Worm (Caenorhabditis elegans) whole organism, early embryonic: ENCODE measurements around the gene clec-1.

ENCODE experiments used
- B0310.2 ChIP-seq: sonication (generic microtip); optimal IDR thresholded peaks from 2 replicates; lab custom pipeline; 2016; ENCODE audit warnings: mild to moderate bottlenecking, missing genetic modification characterization, missing compliant biosample characterization
- F13C5.2 ChIP-seq: sonication (generic microtip); optimal IDR thresholded peaks from 2 replicates; lab custom pipeline; 2017; ENCODE audit warnings: mild to moderate bottlenecking, missing genetic modification characterization, inconsistent platforms, missing compliant biosample characterization
- aly-1 ChIP-seq: sonication (generic microtip); optimal IDR thresholded peaks from 2 replicates; lab custom pipeline; 2016; ENCODE audit warnings: missing genetic modification characterization, missing compliant biosample characterization
- ama-1 ChIP-seq: fragments of 150-350 bp; optimal IDR thresholded peaks from 2 replicates; lab custom pipeline; 2014
- ceh-13 ChIP-seq: fragments of 200-800 bp; sonication (Bioruptor generic); optimal IDR thresholded peaks from 2 replicates; lab custom pipeline; 2018; ENCODE audit warnings: mild to moderate bottlenecking, missing genetic modification characterization, missing compliant biosample characterization
- ceh-36 ChIP-seq: sonication (generic microtip); optimal IDR thresholded peaks from 2 replicates; lab custom pipeline; 2016; ENCODE audit warnings: missing genetic modification characterization, inconsistent platforms, missing compliant biosample characterization
- ets-7 ChIP-seq: sonication (generic microtip); optimal IDR thresholded peaks from 2 replicates; lab custom pipeline; 2016; ENCODE audit warnings: missing genotype, missing genetic modification characterization, missing compliant biosample characterization
- flt-1 ChIP-seq: fragments of 200-800 bp; sonication (Bioruptor generic); IDR thresholded peaks from 2 replicates; pipeline ENCODE4 v1.3.6; 2022; ENCODE audit warnings: missing genetic modification characterization, missing compliant biosample characterization
- hmbx-1 ChIP-seq: sonication (generic microtip); optimal IDR thresholded peaks from 2 replicates; lab custom pipeline; 2016; ENCODE audit warnings: mild to moderate bottlenecking, missing genetic modification characterization, missing compliant biosample characterization
- hmg-4 ChIP-seq: fragments of 200-800 bp; sonication (Bioruptor generic); optimal IDR thresholded peaks from 2 replicates; lab custom pipeline; 2018; ENCODE audit warnings: mild to moderate bottlenecking, missing genetic modification characterization, missing compliant biosample characterization
- hnd-1 ChIP-seq: sonication (generic microtip); optimal IDR thresholded peaks from 2 replicates; lab custom pipeline; 2016; ENCODE audit warnings: missing genetic modification characterization, missing compliant biosample characterization
- pes-1 ChIP-seq: fragments of 200-800 bp; sonication (Bioruptor generic); IDR thresholded peaks from 2 replicates; pipeline ENCODE4 v1.3.6; 2022; ENCODE audit warnings: missing genetic modification reagents, missing genetic modification characterization, missing compliant biosample characterization
- scrt-1 ChIP-seq: fragments of 200-800 bp; sonication (Bioruptor generic); IDR thresholded peaks from 2 replicates; pipeline ENCODE4 v1.3.6; 2022; ENCODE audit warnings: missing genetic modification characterization, missing compliant biosample characterization
- sea-1 ChIP-seq: fragments of 200-800 bp; sonication (Bioruptor generic); conservative IDR thresholded peaks from 2 replicates; pipeline ENCODE4 v1.3.6; 2022; ENCODE audit warnings: missing genetic modification characterization, missing compliant biosample characterization
- tbx-11 ChIP-seq: fragments of 200-800 bp; sonication (Bioruptor generic); IDR thresholded peaks from 2 replicates; pipeline ENCODE4 v1.3.6; 2022; ENCODE audit warnings: missing genetic modification characterization, missing compliant biosample characterization
- tbx-37 ChIP-seq: fragments of 200-800 bp; sonication (Bioruptor generic); conservative IDR thresholded peaks from 2 replicates; pipeline ENCODE4 v1.3.6; 2022; ENCODE audit warnings: missing genetic modification reagents, missing genetic modification characterization, missing compliant biosample characterization
- tra-4 ChIP-seq: sonication (generic microtip); optimal IDR thresholded peaks from 2 replicates; lab custom pipeline; 2017; ENCODE audit warnings: missing genetic modification characterization, missing compliant biosample characterization

The clec-1 gene

ce11 chrV:5691665-5692407 is 8.1 kb upstream of the clec-1 start, which contains the start of gene F25B4.8:
F25B4.8 (minus strand) TSS chrV:5691715.
- TF ChIP-seq hnd-1 (no peak), tbx-37 (no peak), hmbx-1 (tag; lab: Kevin White, UChicago) (no peak)

DNA sequence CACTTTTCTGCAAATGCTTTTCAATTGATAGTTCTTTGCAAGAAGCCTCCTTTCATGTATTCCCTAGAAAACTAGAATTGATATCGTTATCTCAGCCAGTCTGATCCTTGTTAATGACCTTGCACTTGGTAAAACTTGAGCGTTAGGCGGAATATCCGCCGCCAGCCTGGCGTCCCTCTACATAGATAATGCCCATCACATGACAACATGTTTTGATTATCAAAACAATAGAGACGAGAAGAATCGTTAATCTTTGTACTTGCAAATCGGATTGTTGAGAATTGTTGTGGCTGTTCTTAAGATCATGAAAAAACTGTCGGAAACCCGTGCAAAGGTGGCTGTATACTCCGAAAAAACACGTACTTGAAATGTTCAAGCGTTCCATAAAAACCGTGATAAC is 6.4 kb upstream of the clec-1 start:
- TF ChIP-seq tbx-37 (no peak), tra-4 (no peak), ets-7 (tag; lab: Kevin White, UChicago) (no peak), hnd-1 (no peak), sea-1 (no peak), ceh-36 (tag; lab: Kevin White, UChicago) (no peak), pes-1 (GFP tag; lab: Robert Waterston, UW) (no peak), F13C5.2 (tag; lab: Kevin White, UChicago) (no peak), B0310.2 (tag; lab: Kevin White, UChicago) (no peak), aly-1 (tag; lab: Kevin White, UChicago) (no peak), flt-1 (no peak)

DNA sequence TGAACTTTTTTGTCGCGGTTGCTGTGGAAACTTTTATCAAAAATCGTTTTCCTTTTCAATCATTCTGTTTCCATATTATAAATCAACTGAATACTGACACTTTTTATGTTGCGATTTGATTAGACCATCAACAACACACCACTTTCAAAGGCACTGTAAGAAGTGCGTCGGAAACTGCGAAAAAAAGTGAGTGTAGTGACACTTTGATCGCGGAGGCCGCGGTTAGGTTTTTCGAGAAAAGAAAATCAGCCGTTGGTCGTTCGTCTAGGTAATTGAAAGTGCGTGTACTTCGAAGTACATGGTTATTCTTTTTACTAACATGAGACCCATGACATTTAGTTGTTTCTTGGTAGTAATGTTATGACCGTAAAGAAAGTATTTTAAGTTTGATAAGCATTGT is 4.3 kb upstream of the clec-1 start:
- no peak for TF ChIP-seq F13C5.2 (tag; lab: Kevin White, UChicago)
- no peak for TF ChIP-seq hmg-4 (GFP tag; lab: Kevin White, UChicago)
- TF ChIP-seq pes-1 (GFP tag; lab: Robert Waterston, UW) = no peak
- TF ChIP-seq ets-7 (tag; lab: Kevin White, UChicago) = no peak
- TF ChIP-seq aly-1 (tag; lab: Kevin White, UChicago) = no peak
- no peak for TF ChIP-seq tra-4
- no peak for TF ChIP-seq tbx-11 (GFP tag; lab: Robert Waterston, UW)
- TF ChIP-seq flt-1 = no peak
- no peak for TF ChIP-seq hmbx-1 (tag; lab: Kevin White, UChicago)
- no peak for TF ChIP-seq ama-1 (lab: Kevin White, UChicago)
- TF ChIP-seq B0310.2 (tag; lab: Kevin White, UChicago) = no peak
- TF ChIP-seq hnd-1 = no peak

- no peak for TF ChIP-seq tra-4
- TF ChIP-seq scrt-1 (GFP tag; lab: Robert Waterston, UW) = no peak
- TF ChIP-seq ceh-13 (GFP tag; lab: Kevin White, UChicago) = no peak
- TF ChIP-seq flt-1 = no peak
- TF ChIP-seq aly-1 (tag; lab: Kevin White, UChicago) = no peak
- TF ChIP-seq hnd-1 = no peak
- TF ChIP-seq tbx-11 (GFP tag; lab: Robert Waterston, UW) = no peak
- TF ChIP-seq hmg-4 (GFP tag; lab: Kevin White, UChicago) = no peak
- TF ChIP-seq F13C5.2 (tag; lab: Kevin White, UChicago) = no peak
- no peak for TF ChIP-seq ceh-36 (tag; lab: Kevin White, UChicago)
- no peak for TF ChIP-seq pes-1 (GFP tag; lab: Robert Waterston, UW)
Measured at ce11 chrV:5696177-5696576, 3.8 kb upstream of the clec-1 start.

- no peak for TF ChIP-seq ama-1 (lab: Kevin White, UChicago)
- no peak for TF ChIP-seq ets-7 (tag; lab: Kevin White, UChicago)
- no peak for TF ChIP-seq ceh-13 (GFP tag; lab: Kevin White, UChicago)
Measured at ce11 chrV:5697581-5697980, 2.4 kb upstream of the clec-1 start.

DNA sequence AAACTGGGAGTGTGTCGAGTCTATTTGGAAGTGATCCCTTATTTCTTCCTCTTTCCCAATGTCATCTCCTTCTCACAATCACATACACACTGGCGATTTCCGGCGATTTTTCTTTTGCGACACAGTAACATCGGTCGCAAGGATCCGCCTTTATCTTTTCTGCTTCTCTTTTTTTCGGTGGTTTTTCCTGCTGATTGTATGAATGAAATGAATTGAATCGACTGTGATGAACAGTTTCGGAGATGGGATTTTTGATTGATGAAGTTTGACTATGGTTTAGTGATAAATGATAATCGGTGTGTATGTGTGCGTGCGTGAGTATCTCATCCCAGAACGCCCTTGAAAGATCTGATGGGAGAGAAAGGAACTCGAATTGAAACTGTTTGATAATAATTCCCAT is 1.2 kb downstream of the clec-1 start:
- no peak for TF ChIP-seq hmbx-1 (tag; lab: Kevin White, UChicago)
- no peak for TF ChIP-seq B0310.2 (tag; lab: Kevin White, UChicago)
- TF ChIP-seq sea-1 = no peak
- TF ChIP-seq scrt-1 (GFP tag; lab: Robert Waterston, UW) = no peak
- TF ChIP-seq ceh-36 (tag; lab: Kevin White, UChicago) = no peak

DNA sequence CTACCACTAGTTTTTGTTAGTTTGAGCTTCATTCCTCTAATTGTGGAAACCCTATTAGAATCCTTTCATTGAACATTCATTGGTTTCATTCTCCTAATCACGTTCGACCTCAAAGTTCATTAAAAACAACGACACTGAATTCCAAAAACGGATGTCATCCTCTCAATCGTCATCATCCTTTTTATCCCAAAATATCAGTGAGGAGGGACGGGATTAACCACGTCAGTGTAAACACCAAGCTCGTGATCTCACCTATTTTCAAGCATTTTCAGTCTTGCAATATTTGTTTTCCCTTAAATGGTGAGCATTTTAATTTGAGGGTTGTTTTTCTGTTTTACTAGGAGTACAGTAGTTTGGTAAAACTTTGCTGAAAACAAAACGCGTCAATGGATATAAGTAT is 4.5 kb downstream of the clec-1 start:
- TF ChIP-seq F13C5.2 (tag; lab: Kevin White, UChicago) (no peak), hmbx-1 (tag; lab: Kevin White, UChicago) (no peak), scrt-1 (GFP tag; lab: Robert Waterston, UW) (no peak), B0310.2 (tag; lab: Kevin White, UChicago) (no peak), hnd-1 (no peak), ama-1 (lab: Kevin White, UChicago) (no peak), tra-4 (no peak), hmg-4 (GFP tag; lab: Kevin White, UChicago) (no peak), tbx-11 (GFP tag; lab: Robert Waterston, UW) (no peak), tbx-37 (no peak), flt-1 (no peak), pes-1 (GFP tag; lab: Robert Waterston, UW) (no peak)

- TF ChIP-seq hmbx-1 (tag; lab: Kevin White, UChicago) (no peak), ets-7 (tag; lab: Kevin White, UChicago) (no peak), pes-1 (GFP tag; lab: Robert Waterston, UW) (no peak), tbx-37 (no peak)
Measured at ce11 chrV:5705510-5705909, 5.6 kb downstream of the clec-1 start, which contains the start of gene peli-1. peli-1 (plus strand) TSS chrV:5705810.

DNA sequence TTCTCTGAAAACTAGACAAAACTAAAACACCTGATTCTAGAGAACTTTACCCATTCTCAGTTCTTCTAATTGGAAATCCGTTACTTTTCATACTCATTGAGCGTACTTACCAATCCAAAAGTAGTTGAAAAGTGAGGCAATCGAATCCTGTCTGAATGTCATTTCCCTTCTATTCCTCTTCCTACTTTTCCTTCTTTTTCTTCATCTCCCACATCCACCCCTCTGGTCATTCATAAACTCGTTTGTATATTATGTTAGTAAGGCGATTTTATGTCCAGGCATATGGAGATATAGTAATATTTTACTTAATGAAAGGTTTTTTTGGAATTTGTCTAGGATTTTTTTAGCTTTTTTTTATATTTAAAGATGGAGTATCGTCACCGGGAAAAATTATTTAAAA is 8.4 kb downstream of the clec-1 start:
- TF ChIP-seq pes-1 (GFP tag; lab: Robert Waterston, UW) = no peak
- no peak for TF ChIP-seq ceh-36 (tag; lab: Kevin White, UChicago)
- TF ChIP-seq flt-1 = no peak
- no peak for TF ChIP-seq hmg-4 (GFP tag; lab: Kevin White, UChicago)
- no peak for TF ChIP-seq aly-1 (tag; lab: Kevin White, UChicago)
- no peak for TF ChIP-seq tbx-11 (GFP tag; lab: Robert Waterston, UW)
- TF ChIP-seq scrt-1 (GFP tag; lab: Robert Waterston, UW) = no peak
- TF ChIP-seq ets-7 (tag; lab: Kevin White, UChicago) = no peak
